Worm (Caenorhabditis elegans): ENCODE data around the gene F56F11.4.

DNA sequence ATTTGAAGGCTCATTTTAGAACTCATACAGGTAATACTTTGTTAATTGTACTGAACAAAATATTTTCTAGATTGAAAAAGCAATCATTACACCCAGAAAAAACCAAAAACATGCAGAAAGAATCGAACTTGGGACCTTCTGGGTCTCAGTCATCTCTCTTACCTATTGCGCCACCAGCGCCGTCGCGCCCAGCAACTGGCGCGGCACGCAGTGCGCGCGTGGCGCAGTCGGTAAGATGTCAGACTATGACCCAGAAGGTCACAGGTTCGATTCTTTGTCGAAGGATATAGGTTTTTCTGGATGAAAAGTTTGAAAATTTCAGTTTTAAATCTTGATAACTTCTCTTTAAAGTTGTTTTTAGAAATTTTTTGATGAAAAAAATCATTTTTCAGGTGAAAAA lies 23.7 kb downstream of the F56F11.4 start:
- TF ChIP-seq W03F9.2 (tag; optimal IDR thresholded peaks at IDR 0.05) (no peak), dao-5 (tag; optimal IDR thresholded peaks at IDR 0.05) (no peak)

All from whole organism, L4/young adult.